Fruit fly (Drosophila melanogaster): Measurements from ENCODE around the gene Hus1-like.

The Hus1-like gene

dm6 chr3R:4816018-4816417 is 4.1 kb upstream of the Hus1-like start, which contains the start of gene BBS5:
TSS of gene BBS5 (plus strand) at chr3R:4816318.
- TF ChIP-seq pad (GFP tag; optimal IDR thresholded peaks at IDR 0.05): no peak
- TF ChIP-seq toe (GFP tag; optimal IDR thresholded peaks at IDR 0.05): no peak
- no peak for TF ChIP-seq kay (GFP tag; ENCODE audit: borderline replicate concordance)
- TF ChIP-seq cic (GFP tag; optimal IDR thresholded peaks at IDR 0.05): no peak
- TF ChIP-seq CG11617 (GFP tag; optimal IDR thresholded peaks at IDR 0.05): no peak
- no peak for TF ChIP-seq Crg-1 (GFP tag; optimal IDR thresholded peaks at IDR 0.05)
- no peak for TF ChIP-seq Clk (GFP tag; optimal IDR thresholded peaks at IDR 0.05)
- no peak for TF ChIP-seq bab1 (GFP tag; optimal IDR thresholded peaks at IDR 0.05)
- no peak for TF ChIP-seq tj (GFP tag; optimal IDR thresholded peaks at IDR 0.05)
- TF ChIP-seq CG1620 (GFP tag; optimal IDR thresholded peaks at IDR 0.05): no peak
- TF ChIP-seq CG12768 (GFP tag; optimal IDR thresholded peaks at IDR 0.05): no peak
- TF ChIP-seq cnc (optimal IDR thresholded peaks at IDR 0.05): no peak
- TF ChIP-seq CG7101 (tag; optimal IDR thresholded peaks at IDR 0.05): no peak
- no peak for TF ChIP-seq Mnt (GFP tag; optimal IDR thresholded peaks at IDR 0.05)
- TF ChIP-seq Hr96 (GFP tag; optimal IDR thresholded peaks at IDR 0.05): no peak

DNA sequence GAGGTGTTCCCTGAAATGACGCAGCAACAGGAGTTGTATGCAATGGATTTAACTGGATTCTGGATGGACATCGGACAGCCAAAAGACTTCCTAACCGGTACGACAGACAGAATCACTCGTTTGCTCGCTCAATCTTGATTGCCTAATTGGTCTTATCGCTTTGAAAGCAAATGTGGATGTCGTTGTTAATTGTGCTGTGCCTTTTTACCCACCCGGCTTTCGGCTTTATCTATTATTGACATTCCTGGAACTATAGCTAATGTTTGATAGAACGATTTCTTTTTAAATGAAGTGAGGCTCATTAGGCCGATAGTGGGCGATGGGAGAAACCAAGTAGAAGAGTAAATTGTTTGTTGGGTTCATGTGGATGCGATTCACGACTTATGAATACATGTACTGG is 2.8 kb upstream of the Hus1-like start:
- no peak for TF ChIP-seq CG1620 (GFP tag; optimal IDR thresholded peaks at IDR 0.05)
- no peak for TF ChIP-seq ovo (GFP tag; optimal IDR thresholded peaks at IDR 0.05)
- TF ChIP-seq Crg-1 (GFP tag; optimal IDR thresholded peaks at IDR 0.05): no peak
- TF ChIP-seq CG11617 (GFP tag; optimal IDR thresholded peaks at IDR 0.05): no peak
- no peak for TF ChIP-seq CG14711 (tag; optimal IDR thresholded peaks at IDR 0.05)
- no peak for TF ChIP-seq tj (GFP tag; optimal IDR thresholded peaks at IDR 0.05)
- TF ChIP-seq CG33017 (tag; optimal IDR thresholded peaks at IDR 0.05): no peak
- no peak for TF ChIP-seq kay (GFP tag; ENCODE audit: borderline replicate concordance)
- TF ChIP-seq pad (GFP tag; optimal IDR thresholded peaks at IDR 0.05): no peak
- no peak for TF ChIP-seq Hr96 (GFP tag; optimal IDR thresholded peaks at IDR 0.05)
- no peak for TF ChIP-seq CG7045 (GFP tag; optimal IDR thresholded peaks at IDR 0.05)
- no peak for TF ChIP-seq CG5204 (GFP tag; optimal IDR thresholded peaks at IDR 0.05)
- TF ChIP-seq cic (GFP tag; optimal IDR thresholded peaks at IDR 0.05): no peak
- no peak for TF ChIP-seq toe (GFP tag; optimal IDR thresholded peaks at IDR 0.05)
- TF ChIP-seq CG12768 (GFP tag; optimal IDR thresholded peaks at IDR 0.05): no peak
- no peak for TF ChIP-seq cnc (optimal IDR thresholded peaks at IDR 0.05)
- no peak for TF ChIP-seq CG7101 (tag; optimal IDR thresholded peaks at IDR 0.05)
- TF ChIP-seq Clk (GFP tag; optimal IDR thresholded peaks at IDR 0.05): no peak

DNA sequence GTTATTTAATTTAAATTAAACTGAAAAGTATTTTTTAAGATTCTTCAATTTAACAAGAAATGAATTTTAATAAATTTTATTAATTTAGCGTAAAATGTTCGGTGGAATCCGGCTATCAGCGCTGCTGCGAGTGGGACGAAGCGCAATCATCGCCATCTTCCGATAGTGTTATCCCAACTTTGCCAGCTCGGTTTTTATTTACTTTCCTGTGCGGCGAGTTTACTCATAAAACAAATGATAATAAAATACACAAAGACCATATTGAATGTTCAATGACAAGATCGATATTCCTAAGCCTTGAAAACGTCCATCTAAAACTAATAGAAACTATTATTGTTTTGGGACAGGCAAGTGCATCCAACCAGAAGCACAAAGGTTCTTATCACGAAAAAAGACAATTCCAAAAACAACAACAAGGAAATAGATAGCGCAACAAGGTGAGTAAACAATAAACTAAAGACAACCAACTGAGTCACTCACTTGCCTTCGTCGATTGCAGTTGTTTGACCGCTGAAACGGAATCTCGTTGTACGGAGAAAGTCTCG is 1.3 kb upstream of the Hus1-like start:
- peak; percentile 72 for TF ChIP-seq cic (GFP tag; optimal IDR thresholded peaks at IDR 0.05)
- no peak for TF ChIP-seq kay (GFP tag; ENCODE audit: borderline replicate concordance)
- TF ChIP-seq CG33017 (tag; optimal IDR thresholded peaks at IDR 0.05): peak; percentile 15
- TF ChIP-seq CG7045 (GFP tag; optimal IDR thresholded peaks at IDR 0.05): peak; percentile 9
- TF ChIP-seq ovo (GFP tag; optimal IDR thresholded peaks at IDR 0.05): peak; percentile 14
- peak; percentile 67 for TF ChIP-seq Crg-1 (GFP tag; optimal IDR thresholded peaks at IDR 0.05)
- TF ChIP-seq CG1620 (GFP tag; optimal IDR thresholded peaks at IDR 0.05): no peak
- TF ChIP-seq tj (GFP tag; optimal IDR thresholded peaks at IDR 0.05): peak; percentile 19
- no peak for TF ChIP-seq CG14711 (tag; optimal IDR thresholded peaks at IDR 0.05)
- peak; percentile 7 for TF ChIP-seq pad (GFP tag; optimal IDR thresholded peaks at IDR 0.05)
- TF ChIP-seq Hr96 (GFP tag; optimal IDR thresholded peaks at IDR 0.05): no peak
- TF ChIP-seq toe (GFP tag; optimal IDR thresholded peaks at IDR 0.05): peak; percentile 21
- TF ChIP-seq Clk (GFP tag; optimal IDR thresholded peaks at IDR 0.05): no peak
- no peak for TF ChIP-seq CG5204 (GFP tag; optimal IDR thresholded peaks at IDR 0.05)
- TF ChIP-seq CG7101 (tag; optimal IDR thresholded peaks at IDR 0.05): peak; percentile 42
- peak; percentile 38 for TF ChIP-seq CG12768 (GFP tag; optimal IDR thresholded peaks at IDR 0.05)
- TF ChIP-seq cnc (optimal IDR thresholded peaks at IDR 0.05): no peak
- TF ChIP-seq Mnt (GFP tag; optimal IDR thresholded peaks at IDR 0.05): peak; percentile 54
- TF ChIP-seq bab1 (GFP tag; optimal IDR thresholded peaks at IDR 0.05): peak; percentile 23
- TF ChIP-seq CG11617 (GFP tag; optimal IDR thresholded peaks at IDR 0.05): peak; percentile 37

DNA sequence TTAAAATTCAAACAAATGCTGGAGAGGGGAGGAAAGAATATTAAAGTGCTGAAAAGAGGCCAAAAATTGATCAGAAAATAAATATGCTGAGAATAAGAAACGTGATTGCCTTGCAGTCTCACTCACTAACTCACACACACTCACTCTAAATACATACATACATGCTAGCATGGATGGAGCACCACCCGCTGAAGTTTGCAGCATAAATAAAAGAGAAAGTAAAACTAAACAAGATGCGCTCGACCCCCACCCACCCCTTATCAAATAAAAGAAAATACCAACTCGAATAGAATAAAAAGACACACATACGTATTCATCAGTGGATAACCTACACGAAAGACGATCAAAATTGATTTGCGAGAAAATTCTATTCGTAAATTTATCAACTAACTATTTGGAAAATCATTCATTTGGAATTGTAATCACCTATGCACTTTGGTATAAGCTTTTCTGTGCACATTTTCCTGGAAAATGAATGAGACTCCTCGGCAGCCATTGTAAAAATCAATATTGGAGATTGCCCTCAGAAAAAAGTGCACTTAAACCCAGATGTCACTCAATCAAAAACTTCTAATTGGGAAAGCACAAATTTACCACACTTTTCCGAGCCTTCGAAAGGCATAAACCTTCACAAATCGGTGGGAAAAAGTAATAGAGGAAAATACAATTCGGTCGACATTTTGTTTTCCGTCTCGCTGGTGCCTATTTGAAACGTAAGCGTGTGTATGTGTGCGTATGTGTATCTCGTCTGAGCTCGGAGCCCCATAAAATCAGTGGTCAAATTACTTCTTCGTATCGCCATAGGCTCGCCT is 566 bp downstream of the Hus1-like start, which contains the start of gene Gmppb:
Gmppb (plus strand) TSS at position 321 of the 812 bp plus-strand sequence.
- no peak for TF ChIP-seq bab1 (GFP tag; optimal IDR thresholded peaks at IDR 0.05)
- TF ChIP-seq CG12768 (GFP tag; optimal IDR thresholded peaks at IDR 0.05): no peak
- no peak for TF ChIP-seq CG7101 (tag; optimal IDR thresholded peaks at IDR 0.05)
- no peak for TF ChIP-seq tj (GFP tag; optimal IDR thresholded peaks at IDR 0.05)
- no peak for TF ChIP-seq CG11617 (GFP tag; optimal IDR thresholded peaks at IDR 0.05)
- no peak for TF ChIP-seq Mnt (GFP tag; optimal IDR thresholded peaks at IDR 0.05)
- no peak for TF ChIP-seq Clk (GFP tag; optimal IDR thresholded peaks at IDR 0.05)

DNA sequence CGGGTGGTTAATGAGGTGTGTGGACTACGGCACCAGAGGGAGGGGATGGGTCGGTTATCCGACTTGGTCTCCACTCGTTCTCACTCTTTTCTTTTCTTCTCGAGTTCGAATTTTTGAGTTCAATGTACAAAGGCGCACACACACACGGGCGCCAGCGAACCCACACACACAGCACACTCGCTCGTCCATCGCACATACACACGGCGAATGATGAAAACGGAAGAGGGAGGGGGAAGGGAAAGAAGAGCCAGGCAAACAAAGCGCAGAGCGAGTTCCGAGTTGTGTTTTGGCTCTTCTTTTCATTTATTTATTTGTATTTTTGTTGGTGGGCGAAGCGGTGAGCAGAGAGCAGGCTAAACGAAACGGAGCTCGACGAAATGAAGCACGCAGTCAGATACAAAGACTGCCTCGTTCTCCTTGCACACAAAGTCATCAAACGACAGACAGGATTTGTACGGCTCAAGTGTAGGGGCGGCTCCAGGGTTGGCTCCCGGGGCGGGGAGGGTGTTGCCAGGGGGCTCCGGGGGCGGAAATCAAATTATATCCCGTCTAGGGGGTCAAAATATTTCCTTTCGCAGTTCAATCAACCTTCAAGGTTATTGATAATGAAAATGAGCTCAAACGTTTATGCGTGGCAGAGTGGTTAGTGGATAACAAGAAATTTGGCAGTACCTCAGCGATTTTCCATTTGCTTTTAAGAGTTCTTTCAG is 1.8 kb downstream of the Hus1-like start:
- peak; percentile 28 for TF ChIP-seq CG12768 (GFP tag; optimal IDR thresholded peaks at IDR 0.05)
- no peak for TF ChIP-seq cnc (optimal IDR thresholded peaks at IDR 0.05)
- peak; percentile 57 for TF ChIP-seq pad (GFP tag; optimal IDR thresholded peaks at IDR 0.05)
- no peak for TF ChIP-seq Mnt (GFP tag; optimal IDR thresholded peaks at IDR 0.05)

Data from whole organism, adult.